Worm (Caenorhabditis elegans): ENCODE measurements around the gene cua-1.
A peak's percentile ranks its signal among the peaks of the same experiment; 100 is the strongest.
"Not testable (repeated sequence)": the region's sequence is repeated elsewhere in the genome, so short reads cannot be mapped to it uniquely, and the experiment has no call there.

cua-1 gene

ce11 chrIII:13401673-13402258 is 53.3 kb downstream of the cua-1 start, which contains the start of the genes srlf-9 and srlf-10:
TSS of gene srlf-9 (minus strand) at chrIII:13401773.
TSS of gene srlf-10 (plus strand) at chrIII:13402208.
- TF ChIP-seq nhr-25 (tag; optimal IDR thresholded peaks at IDR 0.05; ENCODE audit: borderline replicate concordance, insufficient read depth); rbr-2 (tag; optimal IDR thresholded peaks at IDR 0.05); spr-3 (GFP tag; optimal IDR thresholded peaks at IDR 0.05): not testable (repeated sequence)

ce11 chrIII:13395262-13395661 is 59.8 kb downstream of the cua-1 start, which contains the start of gene F11F1.1:
TSS of gene F11F1.1 (plus strand) at chrIII:13395562.
- no peak for TF ChIP-seq nhr-11 (tag; optimal IDR thresholded peaks at IDR 0.05)
- no peak for TF ChIP-seq lsy-2 (tag; optimal IDR thresholded peaks at IDR 0.05)
- TF ChIP-seq ama-1 (optimal IDR thresholded peaks at IDR 0.05): no peak
- no peak for TF ChIP-seq sdz-12 (GFP tag; optimal IDR thresholded peaks at IDR 0.05)

DNA sequence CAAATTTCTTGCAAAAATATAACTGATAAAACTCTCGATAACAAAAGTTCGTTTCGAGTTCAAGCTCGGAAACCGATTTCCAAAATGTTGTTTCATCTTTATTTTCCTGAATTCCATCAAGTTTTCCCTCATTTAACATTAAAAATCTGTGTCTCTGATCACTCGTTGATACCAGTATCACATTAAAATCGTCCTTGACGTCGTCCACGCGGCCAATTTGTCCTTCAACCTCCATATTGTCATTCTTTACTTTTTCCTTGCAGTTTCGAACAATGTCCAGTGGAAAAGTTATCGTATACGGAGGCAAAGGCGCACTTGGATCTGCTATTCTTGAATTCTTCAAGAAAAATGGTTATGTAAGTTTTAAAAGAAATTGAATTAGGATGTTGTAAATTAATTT is 61.5 kb downstream of the cua-1 start, which contains the start of gene qdpr-1:
qdpr-1 (plus strand) TSS at position 264 of the 400 bp plus-strand sequence.
- TF ChIP-seq nhr-11 (tag; optimal IDR thresholded peaks at IDR 0.05) (no peak), mxl-3 (GFP tag; optimal IDR thresholded peaks at IDR 0.05) (peak; percentile 43)

DNA sequence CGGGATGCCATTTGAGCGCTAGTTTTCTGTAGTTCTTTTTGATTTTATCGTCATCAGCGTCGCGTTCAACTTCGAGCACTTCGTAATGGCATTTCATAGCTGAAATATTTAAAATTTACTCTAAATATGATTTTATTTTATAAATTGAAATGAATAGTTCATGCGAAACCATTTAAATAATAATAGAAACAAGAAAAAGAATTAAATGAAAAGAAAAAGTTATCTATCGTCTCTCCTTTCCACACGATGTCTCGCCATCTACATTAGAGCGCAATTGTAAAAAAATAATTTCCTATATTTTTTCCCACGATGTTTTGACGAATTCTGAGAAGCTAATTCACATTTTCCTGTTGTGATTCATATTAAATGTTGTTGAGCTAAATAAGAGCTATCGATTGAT is 61.9 kb downstream of the cua-1 start, which contains the start of gene dnj-17:
dnj-17 (minus strand) TSS at position 101 of the 400 bp plus-strand sequence.
- TF ChIP-seq egl-43 (GFP tag; IDR thresholded peaks at IDR 0.05) (no peak), mdt-29 (GFP tag; IDR thresholded peaks at IDR 0.05) (no peak), daf-12 (tag; optimal IDR thresholded peaks at IDR 0.05) (no peak), D1046.2 (GFP tag; IDR thresholded peaks at IDR 0.05) (no peak), T26A8.4 (GFP tag; IDR thresholded peaks at IDR 0.05) (no peak), mes-2 (tag; optimal IDR thresholded peaks at IDR 0.05; ENCODE audit: poor library complexity, severe bottlenecking) (no peak), unc-130 (GFP tag; optimal IDR thresholded peaks at IDR 0.05) (no peak), dve-1 (tag; optimal IDR thresholded peaks at IDR 0.05; ENCODE audit: insufficient read depth) (no peak), nhr-102 (tag; optimal IDR thresholded peaks at IDR 0.05) (no peak), sdz-12 (GFP tag; optimal IDR thresholded peaks at IDR 0.05) (no peak), vab-7 (GFP tag; IDR thresholded peaks at IDR 0.05) (no peak), snpc-4 (tag; optimal IDR thresholded peaks at IDR 0.05) (no peak), skn-1 (tag; optimal IDR thresholded peaks at IDR 0.05) (no peak), ama-1 (optimal IDR thresholded peaks at IDR 0.05) (no peak), madf-5 (GFP tag; IDR thresholded peaks at IDR 0.05) (no peak), duxl-1 (tag; optimal IDR thresholded peaks at IDR 0.05; ENCODE audit: poor library complexity) (no peak), pqm-1 (tag; optimal IDR thresholded peaks at IDR 0.05) (no peak), spr-1 (tag; optimal IDR thresholded peaks at IDR 0.05) (no peak), ceh-44 (GFP tag; IDR thresholded peaks at IDR 0.05) (no peak), Y75B8A.6 (GFP tag; IDR thresholded peaks at IDR 0.05) (no peak)

DNA sequence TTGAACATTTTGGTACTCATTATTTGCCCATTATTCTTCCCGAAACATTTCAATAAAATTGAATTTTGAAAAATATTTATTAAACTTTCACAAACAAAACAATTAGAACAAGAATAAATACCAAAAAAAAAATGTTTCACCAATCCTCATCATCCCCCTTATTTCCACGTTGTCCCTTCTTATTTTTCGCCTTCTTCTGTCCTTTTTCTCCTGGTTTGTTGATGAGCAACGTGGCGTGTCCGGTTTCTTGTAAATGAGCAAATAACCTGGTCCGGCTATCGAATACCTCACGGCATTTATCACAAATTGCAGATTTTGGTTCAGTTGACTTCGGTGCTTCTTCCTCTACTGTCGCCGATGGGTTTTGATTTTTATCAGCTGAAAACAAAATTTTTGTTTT is 64.3 kb downstream of the cua-1 start:
- no peak for TF ChIP-seq zfp-3 (GFP tag; conservative IDR thresholded peaks at IDR 0.05)
- TF ChIP-seq unc-62 (GFP tag; optimal IDR thresholded peaks at IDR 0.05 in 1 of 2): no peak
- no peak for TF ChIP-seq unc-62 (tag; optimal IDR thresholded peaks at IDR 0.05)
- TF ChIP-seq fkh-10 (GFP tag; optimal IDR thresholded peaks at IDR 0.05): no peak
- TF ChIP-seq vab-7 (GFP tag; IDR thresholded peaks at IDR 0.05): no peak
- TF ChIP-seq madf-5 (GFP tag; IDR thresholded peaks at IDR 0.05): no peak
- no peak for TF ChIP-seq pha-4 (GFP tag; IDR thresholded peaks at IDR 0.05)
- no peak for TF ChIP-seq pha-4 (tag; optimal IDR thresholded peaks at IDR 0.05)
- TF ChIP-seq lir-3 (tag; optimal IDR thresholded peaks at IDR 0.05): no peak
- no peak for TF ChIP-seq ztf-7 (tag; optimal IDR thresholded peaks at IDR 0.05)
- TF ChIP-seq saeg-2 (GFP tag; IDR thresholded peaks at IDR 0.05): no peak
- no peak for TF ChIP-seq mdt-29 (GFP tag; IDR thresholded peaks at IDR 0.05)

Data from whole organism, L4 larva.